Worm (Caenorhabditis elegans): ENCODE data around the gene set-11.
A peak's percentile ranks its signal among the peaks of the same experiment; 100 is the strongest.
"Not testable (repeated sequence)": the region's sequence is repeated elsewhere in the genome, so short reads cannot be mapped to it uniquely, and the experiment has no call there.

The set-11 gene

ce11 chrII:2673534-2673933, 18.8 kb downstream of the set-11 start, which contains the start of the genes F22E5.20 and F22E5.1:
F22E5.20 (minus strand) TSS chrII:2673634.
F22E5.1 (plus strand) TSS chrII:2673775.
- not testable (repeated sequence) for TF ChIP-seq snu-23 (GFP tag; optimal IDR thresholded peaks at IDR 0.05); ceh-88 (GFP tag; IDR thresholded peaks at IDR 0.05); egl-27 (tag; optimal IDR thresholded peaks at IDR 0.05)

- not testable (repeated sequence) for TF ChIP-seq pqm-1 (tag; optimal IDR thresholded peaks at IDR 0.05); hpl-2 (GFP tag; optimal IDR thresholded peaks at IDR 0.05); mep-1 (tag; optimal IDR thresholded peaks at IDR 0.05)
Observed at ce11 chrII:2672320-2672719, 20.1 kb downstream of the set-11 start, which contains the start of gene sri-57. sri-57 (minus strand) TSS chrII:2672420.

ce11 chrII:2665606-2666005, 26.8 kb downstream of the set-11 start, which contains the start of gene F22E5.22:
F22E5.22 (plus strand) TSS chrII:2665906.
- TF ChIP-seq pqm-1 (tag; optimal IDR thresholded peaks at IDR 0.05) (no peak), ces-1 (GFP tag; optimal IDR thresholded peaks at IDR 0.05) (no peak), elt-3 (tag; optimal IDR thresholded peaks at IDR 0.05) (no peak), nhr-77 (tag; optimal IDR thresholded peaks at IDR 0.05) (no peak), sox-4 (tag; optimal IDR thresholded peaks at IDR 0.05) (no peak), lsy-2 (tag; optimal IDR thresholded peaks at IDR 0.05) (no peak), ceh-8 (GFP tag; optimal IDR thresholded peaks at IDR 0.05) (no peak), ama-1 (optimal IDR thresholded peaks at IDR 0.05) (no peak)

- not testable (repeated sequence) for TF ChIP-seq mep-1 (tag; optimal IDR thresholded peaks at IDR 0.05); lin-13 (GFP tag; optimal IDR thresholded peaks at IDR 0.05); nhr-76 (tag; optimal IDR thresholded peaks at IDR 0.05)
Observed at ce11 chrII:2665081-2665480, 27.3 kb downstream of the set-11 start, which contains the start of gene F22E5.2. F22E5.2 (plus strand) TSS chrII:2665381.

ce11 chrII:2659364-2659763, 33.0 kb downstream of the set-11 start, which contains the start of gene gcy-21:
gcy-21 (plus strand) TSS chrII:2659664.
- TF ChIP-seq efl-1 (optimal IDR thresholded peaks at IDR 0.05) (no peak), efl-1 (GFP tag; optimal IDR thresholded peaks at IDR 0.05 in 1 of 2) (peak in 1 of 2 experiments; percentile 13), fkh-8 (tag; optimal IDR thresholded peaks at IDR 0.05) (peak; percentile 7), zip-4 (GFP tag; optimal IDR thresholded peaks at IDR 0.05) (no peak), irx-1 (tag; optimal IDR thresholded peaks at IDR 0.05) (no peak)

- TF ChIP-seq grh-1 (GFP tag; IDR thresholded peaks at IDR 0.05) (no peak), isw-1 (GFP tag; IDR thresholded peaks at IDR 0.05) (no peak), sptf-1 (tag; optimal IDR thresholded peaks at IDR 0.05) (no peak), nhr-76 (tag; optimal IDR thresholded peaks at IDR 0.05) (no peak), nhr-12 (tag; optimal IDR thresholded peaks at IDR 0.05) (no peak), egl-13 (tag; optimal IDR thresholded peaks at IDR 0.05) (no peak), ztf-4 (tag; optimal IDR thresholded peaks at IDR 0.05) (no peak), efl-1 (optimal IDR thresholded peaks at IDR 0.05) (no peak), efl-1 (GFP tag; optimal IDR thresholded peaks at IDR 0.05 in 1 of 2) (no peak), unc-62 (GFP tag; optimal IDR thresholded peaks at IDR 0.05) (no peak), ceh-63 (GFP tag; optimal IDR thresholded peaks at IDR 0.05) (no peak), dsc-1 (tag; optimal IDR thresholded peaks at IDR 0.05) (no peak), jun-1 (tag; optimal IDR thresholded peaks at IDR 0.05) (no peak), sup-37 (GFP tag; optimal IDR thresholded peaks at IDR 0.05) (no peak), zip-4 (GFP tag; optimal IDR thresholded peaks at IDR 0.05) (no peak), unc-98 (GFP tag; IDR thresholded peaks at IDR 0.05) (no peak), egl-27 (tag; optimal IDR thresholded peaks at IDR 0.05) (no peak)
Observed at ce11 chrII:2656606-2657005, 35.8 kb downstream of the set-11 start, which contains the start of gene sri-47. sri-47 (plus strand) TSS chrII:2656906.
